Fruit fly (Drosophila melanogaster): ENCODE measurements around the gene GILT1.

dm6 chr3R:13446048-13446447 is 44.4 kb upstream of the GILT1 start:
- TF ChIP-seq Optix (GFP tag; IDR thresholded peaks at IDR 0.05) = no peak
- TF ChIP-seq psq (GFP tag; optimal IDR thresholded peaks at IDR 0.05) = no peak
- no peak for TF ChIP-seq CG42726 (GFP tag; IDR thresholded peaks at IDR 0.05; ENCODE audit: partially characterized antibody)
- TF ChIP-seq CG9876 (GFP tag; optimal IDR thresholded peaks at IDR 0.05) = no peak
- TF ChIP-seq en (GFP tag; optimal IDR thresholded peaks at IDR 0.05) = no peak
- no peak for TF ChIP-seq CG3065 (GFP tag; optimal IDR thresholded peaks at IDR 0.05)
- no peak for TF ChIP-seq lola (GFP tag; optimal IDR thresholded peaks at IDR 0.05)
- no peak for TF ChIP-seq h (optimal IDR thresholded peaks at IDR 0.05)
- no peak for TF ChIP-seq BtbVII (GFP tag; optimal IDR thresholded peaks at IDR 0.05)
- no peak for TF ChIP-seq Ada2b (GFP tag; IDR thresholded peaks at IDR 0.05)
- TF ChIP-seq YL-1 (GFP tag; optimal IDR thresholded peaks at IDR 0.05) = no peak
- no peak for TF ChIP-seq Oli (tag; optimal IDR thresholded peaks at IDR 0.05)
